Fruit fly (Drosophila melanogaster) whole organism, embryonic: ENCODE data around the gene CG15539.

Source experiments
- Bgb ChIP-seq: fragments of 200-800 bp; sonication (Bioruptor generic); IDR thresholded peaks from 2 replicates; pipeline ENCODE4 v1.3.6; 2022; ENCODE audit warnings: missing biosample characterization, missing genetic modification characterization; ENCODE audit not compliant: partially characterized antibody
- Blimp-1 ChIP-seq: fragments of 200-800 bp; sonication (Bioruptor generic); optimal IDR thresholded peaks from 3 replicates; lab custom pipeline; 2018; ENCODE audit warnings: missing biosample characterization, missing genetic modification characterization, mild to moderate bottlenecking, moderate library complexity, missing genetic modification reagents
- CG10543 ChIP-seq: fragments of 200-800 bp; sonication (Bioruptor generic); optimal IDR thresholded peaks from 3 replicates; lab custom pipeline; 2017; ENCODE audit warnings: missing biosample characterization, mild to moderate bottlenecking, missing genetic modification characterization, moderate library complexity
- CG12659 ChIP-seq: fragments of 200-800 bp; sonication (Bioruptor generic); optimal IDR thresholded peaks from 3 replicates; lab custom pipeline; 2017; ENCODE audit warnings: mild to moderate bottlenecking, missing biosample characterization, missing genetic modification reagents, missing genetic modification characterization
- CG13296 ChIP-seq: fragments of 200-800 bp; sonication (Bioruptor generic); optimal IDR thresholded peaks from 3 replicates; lab custom pipeline; 2018; ENCODE audit warnings: missing biosample characterization, mild to moderate bottlenecking, missing genetic modification characterization
- CG14050 ChIP-seq: fragments of 200-800 bp; sonication (Bioruptor generic); IDR thresholded peaks from 3 replicates; pipeline ENCODE4 v1.3.6; 2022; ENCODE audit warnings: missing biosample characterization, missing genetic modification characterization
- CG14441 ChIP-seq: fragments of 200-800 bp; sonication (Bioruptor generic); IDR thresholded peaks from 2 replicates; pipeline ENCODE4 v1.3.6; 2022; ENCODE audit warnings: missing biosample characterization, missing genetic modification characterization
- CG14965 ChIP-seq: fragments of 200-800 bp; sonication (Bioruptor generic); optimal IDR thresholded peaks from 2 replicates; lab custom pipeline; 2016; ENCODE audit warnings: missing biosample characterization, missing genetic modification characterization, borderline replicate concordance
- CG1603 ChIP-seq: fragments of 200-800 bp; sonication (Bioruptor generic); optimal IDR thresholded peaks from 2 replicates; lab custom pipeline; 2019; ENCODE audit warnings: missing biosample characterization, mild to moderate bottlenecking, missing genetic modification characterization, moderate library complexity
- CG17328 ChIP-seq: fragments of 200-800 bp; sonication (Bioruptor generic); IDR thresholded peaks from 2 replicates; pipeline ENCODE4 v1.3.6; 2022; ENCODE audit warnings: missing biosample characterization, missing genetic modification characterization
- CG2120 ChIP-seq: fragments of 200-800 bp; sonication (Bioruptor generic); optimal IDR thresholded peaks from 3 replicates; lab custom pipeline; 2016; ENCODE audit warnings: missing biosample characterization, missing genetic modification characterization
- CG2678 ChIP-seq: fragments of 200-800 bp; sonication (Bioruptor generic); optimal IDR thresholded peaks from 3 replicates; lab custom pipeline; 2019; ENCODE audit warnings: missing biosample characterization, mild to moderate bottlenecking, missing genetic modification characterization, moderate library complexity
- CG31441 ChIP-seq: fragments of 200-800 bp; sonication (Bioruptor generic); IDR thresholded peaks from 2 replicates; pipeline ENCODE4 v1.3.6; 2022; ENCODE audit warnings: missing biosample characterization, missing genetic modification characterization
- CG3281 ChIP-seq: fragments of 200-800 bp; sonication (Bioruptor generic); optimal IDR thresholded peaks from 3 replicates; lab custom pipeline; 2017; ENCODE audit warnings: missing biosample characterization, mild to moderate bottlenecking, missing genetic modification characterization
- CG3995 ChIP-seq: fragments of 200-800 bp; sonication (Bioruptor generic); optimal IDR thresholded peaks from 3 replicates; lab custom pipeline; 2016; ENCODE audit warnings: missing biosample characterization, missing genetic modification characterization
- CG7357 ChIP-seq: fragments of 200-800 bp; sonication (Bioruptor generic); IDR thresholded peaks from 3 replicates; pipeline ENCODE4 v1.3.6; 2022; ENCODE audit warnings: missing biosample characterization, missing genetic modification characterization
- CG7556 ChIP-seq: fragments of 200-800 bp; sonication (Bioruptor generic); optimal IDR thresholded peaks from 2 replicates; lab custom pipeline; 2017; ENCODE audit warnings: missing biosample characterization, mild to moderate bottlenecking, missing genetic modification characterization
- CG7839 ChIP-seq: fragments of 200-800 bp; sonication (Bioruptor generic); optimal IDR thresholded peaks from 3 replicates; lab custom pipeline; 2018; ENCODE audit warnings: missing biosample characterization, mild to moderate bottlenecking, missing genetic modification characterization, moderate library complexity
- CG7928 ChIP-seq: fragments of 200-800 bp; sonication (Bioruptor generic); optimal IDR thresholded peaks from 2 replicates; lab custom pipeline; 2017; ENCODE audit warnings: missing biosample characterization, mild to moderate bottlenecking, missing genetic modification characterization
- CG8388 ChIP-seq: fragments of 200-800 bp; sonication (Bioruptor generic); optimal IDR thresholded peaks from 2 replicates; lab custom pipeline; 2019; ENCODE audit warnings: missing biosample characterization, mild to moderate bottlenecking, missing genetic modification characterization, moderate library complexity
- CG8924 ChIP-seq: fragments of 200-800 bp; optimal IDR thresholded peaks from 3 replicates; lab custom pipeline; 2019; ENCODE audit warnings: missing biosample characterization, mild to moderate bottlenecking, missing genetic modification characterization, moderate library complexity
- CG9727 ChIP-seq: fragments of 200-800 bp; sonication (Bioruptor generic); optimal IDR thresholded peaks from 3 replicates; lab custom pipeline; 2017; ENCODE audit warnings: missing biosample characterization, mild to moderate bottlenecking, missing genetic modification characterization
- CoRest ChIP-seq: fragments of 200-800 bp; sonication (Bioruptor generic); optimal IDR thresholded peaks from 3 replicates; lab custom pipeline; 2018; ENCODE audit warnings: missing biosample characterization, mild to moderate bottlenecking, missing genetic modification characterization, moderate library complexity
- D19B ChIP-seq: fragments of 200-800 bp; sonication (Bioruptor generic); optimal IDR thresholded peaks from 2 replicates; lab custom pipeline; 2017; ENCODE audit warnings: missing biosample characterization, mild to moderate bottlenecking, missing genetic modification characterization
- Drgx ChIP-seq: fragments of 200-800 bp; sonication (Bioruptor generic); IDR thresholded peaks from 2 replicates; pipeline ENCODE4 v1.3.6; 2022; ENCODE audit warnings: missing biosample characterization, missing genetic modification characterization
- HLH3B ChIP-seq: fragments of 200-800 bp; sonication (Bioruptor generic); IDR thresholded peaks from 2 replicates; pipeline ENCODE4 v1.3.6; 2022; ENCODE audit warnings: missing biosample characterization, missing genetic modification characterization
- MBD-R2 ChIP-seq: fragments of 200-800 bp; sonication (Bioruptor generic); IDR thresholded peaks from 2 replicates; pipeline ENCODE4 v1.3.6; 2022; ENCODE audit warnings: missing biosample characterization, missing genetic modification characterization
- Meics ChIP-seq: fragments of 200-800 bp; sonication (Bioruptor generic); optimal IDR thresholded peaks from 2 replicates; lab custom pipeline; 2017; ENCODE audit warnings: missing biosample characterization, mild to moderate bottlenecking, missing genetic modification characterization
- Oaz ChIP-seq: fragments of 200-800 bp; sonication (Bioruptor generic); IDR thresholded peaks from 2 replicates; pipeline ENCODE4 v1.3.6; 2022; ENCODE audit warnings: missing biosample characterization, missing genetic modification characterization
- Rfx ChIP-seq: fragments of 200-800 bp; sonication (Bioruptor generic); IDR thresholded peaks from 2 replicates; pipeline ENCODE4 v1.3.6; 2022; ENCODE audit warnings: missing biosample characterization, missing genetic modification characterization
- Sox100B ChIP-seq: fragments of 200-800 bp; sonication (Bioruptor generic); optimal IDR thresholded peaks from 3 replicates; lab custom pipeline; 2018; ENCODE audit warnings: missing biosample characterization, mild to moderate bottlenecking, missing genetic modification characterization
- Sox102F ChIP-seq: fragments of 200-800 bp; sonication (Bioruptor generic); optimal IDR thresholded peaks from 2 replicates; lab custom pipeline; 2018; ENCODE audit warnings: missing biosample characterization, mild to moderate bottlenecking, missing genetic modification characterization, moderate library complexity
- Spps ChIP-seq: fragments of 200-800 bp; sonication (Bioruptor generic); optimal IDR thresholded peaks from 2 replicates; lab custom pipeline; 2018; ENCODE audit warnings: missing biosample characterization, mild to moderate bottlenecking, missing genetic modification characterization
- Ssrp ChIP-seq: fragments of 200-800 bp; sonication (Bioruptor generic); optimal IDR thresholded peaks from 2 replicates; lab custom pipeline; 2018; ENCODE audit warnings: missing biosample characterization, mild to moderate bottlenecking, missing genetic modification characterization, moderate library complexity
- Xrp1 ChIP-seq: fragments of 200-800 bp; sonication (Bioruptor generic); IDR thresholded peaks from 2 replicates; pipeline ENCODE4 v1.3.6; 2022; ENCODE audit warnings: missing biosample characterization, missing genetic modification characterization
- bcd ChIP-seq: fragments of 200-800 bp; sonication (Bioruptor generic); optimal IDR thresholded peaks from 2 replicates; lab custom pipeline; 2017; ENCODE audit warnings: missing biosample characterization, mild to moderate bottlenecking, missing genetic modification characterization
- bsh ChIP-seq, 2 experiments: fragments of 200-800 bp; sonication (Bioruptor generic); optimal IDR thresholded peaks; 2 replicates each; lab custom pipeline; 2017 to 2018; ENCODE audit warnings: mild to moderate bottlenecking in 2 of 2, missing biosample characterization in 2 of 2, missing genetic modification characterization in 2 of 2, moderate library complexity in 1 of 2
- dysf ChIP-seq: fragments of 200-800 bp; sonication (Bioruptor generic); IDR thresholded peaks from 3 replicates; pipeline ENCODE4 v1.3.6; 2022; ENCODE audit warnings: missing biosample characterization, missing genetic modification characterization
- gem ChIP-seq: fragments of 200-800 bp; sonication (Bioruptor generic); optimal IDR thresholded peaks from 2 replicates; lab custom pipeline; 2019; ENCODE audit warnings: missing biosample characterization, mild to moderate bottlenecking, missing genetic modification characterization, moderate library complexity
- h ChIP-seq: fragments of >200 bp; optimal IDR thresholded peaks from 2 replicates; lab custom pipeline; 2017
- ind ChIP-seq: fragments of 200-800 bp; sonication (Bioruptor generic); optimal IDR thresholded peaks from 3 replicates; lab custom pipeline; 2016; ENCODE audit warnings: missing biosample characterization, missing genetic modification characterization
- klu ChIP-seq: fragments of 200-800 bp; sonication (Bioruptor generic); IDR thresholded peaks from 2 replicates; pipeline ENCODE4 v1.3.6; 2022; ENCODE audit warnings: missing biosample characterization, missing genetic modification characterization
- phol ChIP-seq: fragments of 200-800 bp; sonication (Bioruptor generic); optimal IDR thresholded peaks from 3 replicates; lab custom pipeline; 2018; ENCODE audit warnings: missing biosample characterization, mild to moderate bottlenecking, missing genetic modification characterization, moderate library complexity
- prd ChIP-seq, 3 experiments: fragments of >200 bp in 2 of 3; fragments of 200-800 bp in 1 of 3; sonication (Bioruptor generic) in 1 of 3; optimal IDR thresholded peaks in 2 of 3; IDR thresholded peaks in 1 of 3; 2 replicates in 2 of 3; 3 replicates in 1 of 3; pipeline versions ENCODE4 v1.3.6 to Lab custom; 2017 to 2022; ENCODE audit warnings: missing biosample characterization in 1 of 3, missing genetic modification characterization in 1 of 3
- slbo ChIP-seq: fragments of 200-800 bp; sonication (Bioruptor generic); IDR thresholded peaks from 2 replicates; pipeline ENCODE4 v1.3.6; 2022; ENCODE audit warnings: missing biosample characterization, missing genetic modification characterization
- tap ChIP-seq: fragments of 200-800 bp; optimal IDR thresholded peaks from 3 replicates; lab custom pipeline; 2019; ENCODE audit warnings: missing biosample characterization, mild to moderate bottlenecking, missing genetic modification characterization, moderate library complexity
- tgo ChIP-seq: fragments of 200-800 bp; sonication (Bioruptor generic); IDR thresholded peaks from 3 replicates; pipeline ENCODE4 v1.3.6; 2022; ENCODE audit warnings: missing biosample characterization, missing genetic modification characterization
- unc-4 ChIP-seq: fragments of 200-800 bp; sonication (Bioruptor generic); IDR thresholded peaks from 2 replicates; pipeline ENCODE4 v1.3.6; 2022; ENCODE audit warnings: missing biosample characterization, missing genetic modification characterization; ENCODE audit not compliant: partially characterized antibody

The CG15539 gene

dm6 chr3R:30461608-30462243 lies 44.1 kb upstream of the CG15539 start (continued):
- TF ChIP-seq Meics (GFP tag; lab: Kevin White, UChicago): peak; percentile 33
- peak; percentile 39; the same call in 1 of the 2 replicates for TF ChIP-seq Xrp1 (GFP tag; lab: Robert Waterston, UW)
- TF ChIP-seq Bgb: no peak
- peak; percentile 44 for TF ChIP-seq phol
- TF ChIP-seq unc-4 (GFP tag; lab: Robert Waterston, UW): no peak
- TF ChIP-seq CG7556 (GFP tag; lab: Kevin White, UChicago): peak; percentile 2
- peak; percentile 22 for TF ChIP-seq CG8924 (tag; lab: Kevin White, UChicago)
- TF ChIP-seq CG2678 (tag; lab: Kevin White, UChicago): peak; percentile 51
- TF ChIP-seq CG9727 (GFP tag; lab: Kevin White, UChicago): peak; percentile 25
- peak; percentile 18; the same call in 1 of the 3 replicates for TF ChIP-seq CG14050 (GFP tag; lab: Robert Waterston, UW)
- TF ChIP-seq Spps (tag; lab: Kevin White, UChicago): peak; percentile 9
- TF ChIP-seq HLH3B (GFP tag; lab: Robert Waterston, UW): peak; percentile 41; the same call in 1 of the 2 replicates
- TF ChIP-seq bcd (GFP tag; lab: Kevin White, UChicago): peak; percentile 26
- peak; percentile 51; the same call in 1 of the 2 replicates for TF ChIP-seq Drgx
- TF ChIP-seq bsh (GFP tag; optimal IDR thresholded peaks at IDR 0.05; lab: Kevin White, UChicago): peak in 1 of 2 experiments; percentile 20
- TF ChIP-seq Blimp-1 (GFP tag; lab: Kevin White, UChicago): peak; percentile 10
- peak; percentile 23 for TF ChIP-seq CG13296 (GFP tag; lab: Kevin White, UChicago)
- TF ChIP-seq CG10543 (GFP tag; lab: Kevin White, UChicago): no peak
- TF ChIP-seq Ssrp (tag; lab: Kevin White, UChicago): peak; percentile 21
- peak; percentile 41 for TF ChIP-seq Sox102F (GFP tag; lab: Kevin White, UChicago)
- TF ChIP-seq CG17328 (GFP tag; lab: Robert Waterston, UW): 0 out of 2 replicates have a peak, but pooled peaks have one; percentile 32
- TF ChIP-seq CG14965 (GFP tag; lab: Kevin White, UChicago): no peak
- TF ChIP-seq CG12659 (GFP tag; lab: Kevin White, UChicago): peak; percentile 19
- TF ChIP-seq CG7839 (tag; lab: Kevin White, UChicago): peak; percentile 58
- peak; percentile 28; the same call in 1 of the 2 replicates for TF ChIP-seq CG14441 (GFP tag; lab: Robert Waterston, UW)
- peak; percentile 59 for TF ChIP-seq slbo (GFP tag; lab: Robert Waterston, UW)
- 0 out of 2 replicates have a peak, but pooled peaks have one; percentile 8 for TF ChIP-seq Oaz (GFP tag; lab: Robert Waterston, UW)
- peak; percentile 41 for TF ChIP-seq CoRest (tag; lab: Kevin White, UChicago)
- TF ChIP-seq Sox100B (GFP tag; lab: Kevin White, UChicago): peak; percentile 35
- TF ChIP-seq CG2120 (GFP tag; lab: Kevin White, UChicago): peak; percentile 23
- peak; percentile 16 for TF ChIP-seq CG3281
- TF ChIP-seq dysf (GFP tag; lab: Robert Waterston, UW): peak; percentile 57; the same call in 1 of the 3 replicates
- no peak for TF ChIP-seq CG7928 (GFP tag; lab: Kevin White, UChicago)
- TF ChIP-seq tap (tag; lab: Kevin White, UChicago): peak; percentile 28
- TF ChIP-seq CG8388 (GFP tag; lab: Kevin White, UChicago): peak; percentile 17
- TF ChIP-seq CG3995 (GFP tag; lab: Kevin White, UChicago): no peak
- peak; percentile 24; the same call in 1 of the 3 replicates for TF ChIP-seq tgo
- TF ChIP-seq klu (GFP tag; lab: Robert Waterston, UW): no peak
- TF ChIP-seq Rfx (GFP tag; lab: Robert Waterston, UW): peak; percentile 46; the same call in 1 of the 2 replicates
- TF ChIP-seq CG31441: peak; percentile 56
- no peak for TF ChIP-seq ind (GFP tag; lab: Kevin White, UChicago)
- TF ChIP-seq prd (optimal IDR thresholded peaks at IDR 0.05; lab: Kevin White, UChicago): no peak
- TF ChIP-seq prd (GFP tag; IDR thresholded peaks at IDR 0.05; lab: Robert Waterston, UW): peak; percentile 60
- no peak for TF ChIP-seq MBD-R2
- no peak for TF ChIP-seq h (lab: Kevin White, UChicago)
- TF ChIP-seq CG1603: peak; percentile 39
- TF ChIP-seq D19B (GFP tag; lab: Kevin White, UChicago): no peak
- no peak for TF ChIP-seq CG7357 (GFP tag; lab: Robert Waterston, UW)
- peak; percentile 64 for TF ChIP-seq gem (tag; lab: Kevin White, UChicago)
